Fruit fly (Drosophila melanogaster) whole organism, embryonic: ENCODE results near the gene mus301.

ENCODE experiments used
- Antp ChIP-seq: fragments of 200-800 bp; sonication (Bioruptor generic); optimal IDR thresholded peaks from 3 replicates; lab custom pipeline; 2016; ENCODE audit warnings: missing biosample characterization, missing genetic modification characterization
- C15 ChIP-seq: fragments of 200-800 bp; sonication (Bioruptor generic); IDR thresholded peaks from 3 replicates; pipeline ENCODE4 v1.3.6; 2022; ENCODE audit warnings: missing biosample characterization, missing genetic modification characterization
- CG11093 ChIP-seq: fragments of 200-800 bp; sonication (Bioruptor generic); IDR thresholded peaks from 3 replicates; pipeline ENCODE4 v1.3.6; 2022; ENCODE audit warnings: missing biosample characterization, missing genetic modification characterization
- CG11398 ChIP-seq: fragments of 200-800 bp; sonication (Bioruptor generic); optimal IDR thresholded peaks from 2 replicates; lab custom pipeline; 2016; ENCODE audit warnings: missing biosample characterization, missing genetic modification characterization
- CG13287 ChIP-seq: fragments of 200-800 bp; sonication (Bioruptor generic); IDR thresholded peaks from 2 replicates; pipeline ENCODE4 v1.3.6; 2022; ENCODE audit warnings: missing biosample characterization, missing genetic modification characterization; ENCODE audit not compliant: partially characterized antibody
- CG14965 ChIP-seq: fragments of 200-800 bp; sonication (Bioruptor generic); optimal IDR thresholded peaks from 2 replicates; lab custom pipeline; 2016; ENCODE audit warnings: missing biosample characterization, missing genetic modification characterization, borderline replicate concordance
- CG1603 ChIP-seq: fragments of 200-800 bp; sonication (Bioruptor generic); optimal IDR thresholded peaks from 2 replicates; lab custom pipeline; 2019; ENCODE audit warnings: missing biosample characterization, mild to moderate bottlenecking, missing genetic modification characterization, moderate library complexity
- CG17802 ChIP-seq: fragments of 200-800 bp; sonication (Bioruptor generic); optimal IDR thresholded peaks from 2 replicates; lab custom pipeline; 2018; ENCODE audit warnings: missing biosample characterization, mild to moderate bottlenecking, missing genetic modification characterization, moderate library complexity
- CG2116 ChIP-seq: fragments of 200-800 bp; sonication (Bioruptor generic); optimal IDR thresholded peaks from 3 replicates; lab custom pipeline; 2018; ENCODE audit warnings: missing biosample characterization, mild to moderate bottlenecking, missing genetic modification characterization
- CG32772 ChIP-seq: fragments of 200-800 bp; sonication (Bioruptor generic); IDR thresholded peaks from 2 replicates; pipeline ENCODE4 v1.3.6; 2022; ENCODE audit warnings: missing biosample characterization, missing genetic modification characterization
- CG3281 ChIP-seq: fragments of 200-800 bp; sonication (Bioruptor generic); optimal IDR thresholded peaks from 3 replicates; lab custom pipeline; 2017; ENCODE audit warnings: missing biosample characterization, mild to moderate bottlenecking, missing genetic modification characterization
- CG5245 ChIP-seq: fragments of 200-800 bp; sonication (Bioruptor generic); optimal IDR thresholded peaks from 3 replicates; lab custom pipeline; 2016; ENCODE audit warnings: missing biosample characterization, missing genetic modification characterization
- CG6683 ChIP-seq: fragments of 200-800 bp; sonication (Bioruptor generic); optimal IDR thresholded peaks from 2 replicates; lab custom pipeline; 2017; ENCODE audit warnings: missing biosample characterization, mild to moderate bottlenecking, missing genetic modification characterization, missing genetic modification reagents
- CG7556 ChIP-seq: fragments of 200-800 bp; sonication (Bioruptor generic); optimal IDR thresholded peaks from 2 replicates; lab custom pipeline; 2017; ENCODE audit warnings: missing biosample characterization, mild to moderate bottlenecking, missing genetic modification characterization
- CG7745 ChIP-seq: fragments of 200-800 bp; sonication (Bioruptor generic); optimal IDR thresholded peaks from 2 replicates; lab custom pipeline; 2018; ENCODE audit warnings: missing biosample characterization, mild to moderate bottlenecking, missing genetic modification characterization, moderate library complexity
- CG8388 ChIP-seq: fragments of 200-800 bp; sonication (Bioruptor generic); optimal IDR thresholded peaks from 2 replicates; lab custom pipeline; 2019; ENCODE audit warnings: missing biosample characterization, mild to moderate bottlenecking, missing genetic modification characterization, moderate library complexity
- Gsc ChIP-seq: fragments of 200-800 bp; sonication (Bioruptor generic); IDR thresholded peaks from 2 replicates; pipeline ENCODE4 v1.3.6; 2022; ENCODE audit warnings: missing biosample characterization, missing genetic modification characterization
- HLH3B ChIP-seq: fragments of 200-800 bp; sonication (Bioruptor generic); IDR thresholded peaks from 2 replicates; pipeline ENCODE4 v1.3.6; 2022; ENCODE audit warnings: missing biosample characterization, missing genetic modification characterization
- HLH4C ChIP-seq: fragments of 200-800 bp; sonication (Bioruptor generic); IDR thresholded peaks from 3 replicates; pipeline ENCODE4 v1.3.6; 2022; ENCODE audit warnings: missing biosample characterization, missing genetic modification characterization; ENCODE audit not compliant: partially characterized antibody
- Hey ChIP-seq: fragments of 200-800 bp; sonication (Bioruptor generic); optimal IDR thresholded peaks from 3 replicates; lab custom pipeline; 2018; ENCODE audit warnings: missing biosample characterization, mild to moderate bottlenecking, missing genetic modification characterization
- HmgD ChIP-seq: fragments of 200-800 bp; sonication (Bioruptor generic); optimal IDR thresholded peaks from 3 replicates; lab custom pipeline; 2016; ENCODE audit warnings: missing biosample characterization, missing genetic modification characterization
- Hmr ChIP-seq: fragments of 200-800 bp; sonication (Bioruptor generic); optimal IDR thresholded peaks from 3 replicates; lab custom pipeline; 2017; ENCODE audit warnings: mild to moderate bottlenecking, missing biosample characterization, missing genetic modification reagents, missing genetic modification characterization
- Optix ChIP-seq: fragments of 200-800 bp; sonication (Bioruptor generic); IDR thresholded peaks from 3 replicates; pipeline ENCODE4 v1.3.6; 2022; ENCODE audit warnings: missing biosample characterization, missing genetic modification characterization
- YL-1 ChIP-seq: fragments of 200-800 bp; sonication (Bioruptor generic); optimal IDR thresholded peaks from 3 replicates; lab custom pipeline; 2017; ENCODE audit warnings: missing biosample characterization, mild to moderate bottlenecking, missing genetic modification characterization
- ase ChIP-seq: fragments of 200-800 bp; sonication (Bioruptor generic); IDR thresholded peaks from 3 replicates; pipeline ENCODE4 v1.3.6; 2022; ENCODE audit warnings: missing biosample characterization, missing genetic modification characterization
- az2 ChIP-seq: fragments of 200-800 bp; sonication (Bioruptor generic); optimal IDR thresholded peaks from 3 replicates; lab custom pipeline; 2016; ENCODE audit warnings: missing biosample characterization, missing genetic modification characterization
- caup ChIP-seq: fragments of 200-800 bp; sonication (Bioruptor generic); optimal IDR thresholded peaks from 3 replicates; lab custom pipeline; 2017; ENCODE audit warnings: missing biosample characterization, mild to moderate bottlenecking, missing genetic modification characterization, moderate library complexity; ENCODE audit not compliant: severe bottlenecking
- dpn ChIP-seq, 2 experiments: fragments of 200-800 bp; sonication (Bioruptor generic); optimal IDR thresholded peaks; 3 replicates each; lab custom pipeline; 2016; ENCODE audit warnings: missing biosample characterization in 2 of 2, missing genetic modification characterization in 2 of 2
- emc ChIP-seq: fragments of 200-800 bp; sonication (Bioruptor generic); optimal IDR thresholded peaks from 2 replicates; lab custom pipeline; 2016; ENCODE audit warnings: missing biosample characterization, missing genetic modification characterization
- fd102C ChIP-seq: fragments of 200-800 bp; sonication (Bioruptor generic); optimal IDR thresholded peaks from 2 replicates; lab custom pipeline; 2018; ENCODE audit warnings: missing biosample characterization, mild to moderate bottlenecking, missing genetic modification characterization, moderate library complexity
- grau ChIP-seq: fragments of 200-800 bp; optimal IDR thresholded peaks from 3 replicates; lab custom pipeline; 2019; ENCODE audit warnings: missing biosample characterization, mild to moderate bottlenecking, missing genetic modification characterization, moderate library complexity
- hkb ChIP-seq, 2 experiments: fragments of 200-800 bp in 1 of 2; fragments of >200 bp in 1 of 2; sonication (Bioruptor generic) in 1 of 2; IDR thresholded peaks in 1 of 2; optimal IDR thresholded peaks in 1 of 2; 2 replicates each; pipeline versions ENCODE4 v1.3.6 to Lab custom; 2017 to 2022; ENCODE audit warnings: missing biosample characterization in 1 of 2, missing genetic modification characterization in 1 of 2
- insv ChIP-seq, 2 experiments: fragments of 200-800 bp; sonication (Bioruptor generic); optimal IDR thresholded peaks; 3 replicates each; lab custom pipeline; 2016 to 2018; ENCODE audit warnings: missing biosample characterization in 2 of 2, missing genetic modification characterization in 2 of 2
- kni ChIP-seq: fragments of 200-800 bp; sonication (Bioruptor generic); optimal IDR thresholded peaks from 3 replicates; lab custom pipeline; 2017; ENCODE audit warnings: mild to moderate bottlenecking, missing biosample characterization, missing genetic modification reagents, missing genetic modification characterization
- pfk ChIP-seq: fragments of 200-800 bp; sonication (Bioruptor generic); optimal IDR thresholded peaks from 2 replicates; lab custom pipeline; 2018; ENCODE audit warnings: missing biosample characterization, mild to moderate bottlenecking, missing genetic modification characterization, moderate library complexity
- pho ChIP-seq: fragments of 200-800 bp; sonication (Bioruptor generic); optimal IDR thresholded peaks from 2 replicates; lab custom pipeline; 2016; ENCODE audit warnings: missing biosample characterization, missing genetic modification characterization
- pum ChIP-seq: fragments of 200-800 bp; sonication (Bioruptor generic); optimal IDR thresholded peaks from 2 replicates; lab custom pipeline; 2016; ENCODE audit warnings: missing biosample characterization, missing genetic modification characterization
- run ChIP-seq: fragments of 200-800 bp; sonication (Bioruptor generic); optimal IDR thresholded peaks from 3 replicates; lab custom pipeline; 2018; ENCODE audit warnings: missing biosample characterization, mild to moderate bottlenecking, missing genetic modification characterization
- scrt ChIP-seq: fragments of 200-800 bp; sonication (Bioruptor generic); optimal IDR thresholded peaks from 2 replicates; lab custom pipeline; 2018; ENCODE audit warnings: missing biosample characterization, mild to moderate bottlenecking, missing genetic modification characterization, moderate library complexity
- seq ChIP-seq: fragments of 200-800 bp; sonication (Bioruptor generic); IDR thresholded peaks from 2 replicates; pipeline ENCODE4 v1.3.6; 2022; ENCODE audit warnings: missing biosample characterization, missing genetic modification characterization
- sob ChIP-seq: fragments of 200-800 bp; sonication (Bioruptor generic); IDR thresholded peaks from 2 replicates; pipeline ENCODE4 v1.3.6; 2022; ENCODE audit warnings: missing biosample characterization, missing genetic modification characterization
- tna ChIP-seq: fragments of 200-800 bp; sonication (Bioruptor generic); IDR thresholded peaks from 2 replicates; pipeline ENCODE4 v1.3.6; 2022; ENCODE audit warnings: missing biosample characterization, missing genetic modification characterization; ENCODE audit not compliant: partially characterized antibody
- tx ChIP-seq: fragments of 200-800 bp; sonication (Bioruptor generic); optimal IDR thresholded peaks from 2 replicates; lab custom pipeline; 2016; ENCODE audit warnings: missing biosample characterization, missing genetic modification characterization
- wdn ChIP-seq: fragments of 200-800 bp; sonication (Bioruptor generic); IDR thresholded peaks from 2 replicates; pipeline ENCODE4 v1.3.6; 2022; ENCODE audit warnings: missing biosample characterization, missing genetic modification characterization
- z ChIP-seq: fragments of 200-800 bp; sonication (Bioruptor generic); IDR thresholded peaks from 3 replicates; pipeline ENCODE4 v1.3.6; 2022; ENCODE audit warnings: missing biosample characterization, missing genetic modification characterization
- zen ChIP-seq: fragments of 200-800 bp; sonication (Bioruptor generic); optimal IDR thresholded peaks from 3 replicates; lab custom pipeline; 2018; ENCODE audit warnings: missing biosample characterization, mild to moderate bottlenecking, missing genetic modification characterization, moderate library complexity
- zfh2 ChIP-seq: fragments of 200-800 bp; sonication (Bioruptor generic); optimal IDR thresholded peaks from 2 replicates; lab custom pipeline; 2016; ENCODE audit warnings: missing biosample characterization, missing genetic modification characterization

Gene mus301

dm6 chr3L:8185263-8186227 is 47.9 kb downstream of the mus301 start (continued):
- TF ChIP-seq fd102C (GFP tag; lab: Kevin White, UChicago) = no peak
- TF ChIP-seq scrt (GFP tag; lab: Kevin White, UChicago) = peak; percentile 19
- TF ChIP-seq wdn (GFP tag; lab: Robert Waterston, UW) = no peak
- peak; percentile 36 for TF ChIP-seq grau (tag; lab: Kevin White, UChicago)
- peak; percentile 38 for TF ChIP-seq az2 (GFP tag; lab: Kevin White, UChicago)
- 0 out of 3 replicates have a peak, but pooled peaks have one; percentile 37 for TF ChIP-seq ase (GFP tag; lab: Robert Waterston, UW)
- no peak for TF ChIP-seq zen (tag; lab: Kevin White, UChicago)
- TF ChIP-seq CG5245 = no peak
- peak; percentile 38 for TF ChIP-seq CG7556
- no peak for TF ChIP-seq insv (GFP tag; optimal IDR thresholded peaks at IDR 0.05; lab: Kevin White, UChicago)
- TF ChIP-seq dpn (GFP tag; optimal IDR thresholded peaks at IDR 0.05; lab: Kevin White, UChicago) = peak; percentile 38 to 48
- no peak for TF ChIP-seq CG13287 (GFP tag; lab: Robert Waterston, UW)
- TF ChIP-seq CG3281 (GFP tag; lab: Kevin White, UChicago) = peak; percentile 64
- TF ChIP-seq seq (GFP tag; lab: Robert Waterston, UW) = peak; percentile 47
- TF ChIP-seq zfh2 = peak; percentile 46
- no peak for TF ChIP-seq run (tag; lab: Kevin White, UChicago)
- peak; percentile 42; the same call in 1 of the 2 replicates for TF ChIP-seq sob (GFP tag; lab: Robert Waterston, UW)
- peak; percentile 70 for TF ChIP-seq CG1603 (tag; lab: Kevin White, UChicago)
- TF ChIP-seq Gsc (GFP tag; lab: Robert Waterston, UW) = peak; percentile 30; the same call in 1 of the 2 replicates
- peak; percentile 56; the same call in 1 of the 3 replicates for TF ChIP-seq Optix (GFP tag; lab: Robert Waterston, UW)
- peak; percentile 41 for TF ChIP-seq Hmr
- no peak for TF ChIP-seq C15
- TF ChIP-seq CG8388 (GFP tag; lab: Kevin White, UChicago) = no peak
- TF ChIP-seq CG32772 (GFP tag; lab: Robert Waterston, UW) = peak; percentile 48
- no peak for TF ChIP-seq z (GFP tag; lab: Robert Waterston, UW)
- no peak for TF ChIP-seq kni (GFP tag; lab: Kevin White, UChicago)
- peak; percentile 49 for TF ChIP-seq HmgD (GFP tag; lab: Kevin White, UChicago)
- TF ChIP-seq pum (GFP tag; lab: Kevin White, UChicago) = peak; percentile 38
- TF ChIP-seq Antp (GFP tag; lab: Kevin White, UChicago) = peak; percentile 50
- no peak for TF ChIP-seq tna (GFP tag; lab: Robert Waterston, UW)
- TF ChIP-seq CG14965 (GFP tag; lab: Kevin White, UChicago) = no peak
- no peak for TF ChIP-seq pfk (GFP tag; lab: Kevin White, UChicago)
- TF ChIP-seq hkb (optimal IDR thresholded peaks at IDR 0.05; lab: Kevin White, UChicago) = no peak
- TF ChIP-seq hkb (GFP tag; IDR thresholded peaks at IDR 0.05; lab: Robert Waterston, UW) = peak; percentile 63
- TF ChIP-seq HLH3B (GFP tag; lab: Robert Waterston, UW) = peak; percentile 28; the same call in 1 of the 2 replicates
- TF ChIP-seq CG11398 (GFP tag; lab: Kevin White, UChicago) = peak; percentile 46
- TF ChIP-seq CG11093 (GFP tag; lab: Robert Waterston, UW) = no peak
- TF ChIP-seq Hey (tag; lab: Kevin White, UChicago) = peak; percentile 53
- no peak for TF ChIP-seq HLH4C (GFP tag; lab: Robert Waterston, UW)
- TF ChIP-seq CG2116 (GFP tag; lab: Kevin White, UChicago) = no peak
- TF ChIP-seq CG7745 (tag; lab: Kevin White, UChicago) = no peak
- TF ChIP-seq YL-1 (GFP tag; lab: Kevin White, UChicago) = no peak
- TF ChIP-seq pho (GFP tag; lab: Kevin White, UChicago) = peak; percentile 55
- peak; percentile 13 for TF ChIP-seq tx
- TF ChIP-seq CG17802 (tag; lab: Kevin White, UChicago) = no peak
- TF ChIP-seq caup (GFP tag; lab: Kevin White, UChicago) = peak; percentile 57
- TF ChIP-seq emc (GFP tag; lab: Kevin White, UChicago) = no peak
- peak; percentile 11 for TF ChIP-seq CG6683 (GFP tag; lab: Kevin White, UChicago)
